Fruit fly (Drosophila melanogaster) whole organism, embryonic: ENCODE data around the gene Prp16.

Experiments used
- Asciz ChIP-seq: fragments of 200-800 bp; sonication (Bioruptor generic); optimal IDR thresholded peaks from 2 replicates; lab custom pipeline; 2017; ENCODE audit warnings: missing biosample characterization, mild to moderate bottlenecking, missing genetic modification characterization, missing genetic modification reagents
- Awh ChIP-seq: fragments of 200-800 bp; sonication (Bioruptor generic); IDR thresholded peaks from 2 replicates; pipeline ENCODE4, ENCODE4 v1.3.6; 2022; ENCODE audit warnings: missing biosample characterization, missing genetic modification characterization
- B-H2 ChIP-seq: fragments of 200-800 bp; sonication (Bioruptor generic); optimal IDR thresholded peaks from 2 replicates; lab custom pipeline; 2018; ENCODE audit warnings: missing biosample characterization, mild to moderate bottlenecking, missing genetic modification characterization
- CG10147 ChIP-seq: fragments of 200-800 bp; sonication (Bioruptor generic); optimal IDR thresholded peaks from 2 replicates; lab custom pipeline; 2019; ENCODE audit warnings: missing biosample characterization, mild to moderate bottlenecking, missing genetic modification characterization, moderate library complexity
- CG11456 ChIP-seq: fragments of 200-800 bp; sonication (Bioruptor generic); IDR thresholded peaks from 3 replicates; pipeline ENCODE4 v1.3.6; 2022; ENCODE audit warnings: missing biosample characterization, missing genetic modification characterization
- CG11696 ChIP-seq: fragments of 200-800 bp; sonication (Bioruptor generic); IDR thresholded peaks from 2 replicates; pipeline ENCODE4 v1.3.6; 2022; ENCODE audit warnings: missing biosample characterization, missing genetic modification characterization
- CG12659 ChIP-seq: fragments of 200-800 bp; sonication (Bioruptor generic); optimal IDR thresholded peaks from 3 replicates; lab custom pipeline; 2017; ENCODE audit warnings: mild to moderate bottlenecking, missing biosample characterization, missing genetic modification reagents, missing genetic modification characterization
- CG12769 ChIP-seq: fragments of 200-800 bp; sonication (Bioruptor generic); optimal IDR thresholded peaks from 2 replicates; lab custom pipeline; 2019; ENCODE audit warnings: missing biosample characterization, mild to moderate bottlenecking, missing genetic modification characterization, moderate library complexity
- CG16815 ChIP-seq: fragments of 200-800 bp; sonication (Bioruptor generic); optimal IDR thresholded peaks from 3 replicates; lab custom pipeline; 2017; ENCODE audit warnings: missing biosample characterization, mild to moderate bottlenecking, missing genetic modification characterization
- CG16863 ChIP-seq: fragments of 200-800 bp; sonication (Bioruptor generic); optimal IDR thresholded peaks from 3 replicates; lab custom pipeline; 2016; ENCODE audit warnings: missing biosample characterization, missing genetic modification characterization
- CG30403 ChIP-seq: fragments of 200-800 bp; sonication (Bioruptor generic); optimal IDR thresholded peaks from 3 replicates; lab custom pipeline; 2016; ENCODE audit warnings: missing biosample characterization, missing genetic modification characterization
- CG33557 ChIP-seq: fragments of 200-800 bp; sonication (Bioruptor generic); optimal IDR thresholded peaks from 2 replicates; lab custom pipeline; 2019; ENCODE audit warnings: missing biosample characterization, mild to moderate bottlenecking, missing genetic modification characterization, moderate library complexity
- CG42726 ChIP-seq: fragments of 200-800 bp; sonication (Bioruptor generic); IDR thresholded peaks from 2 replicates; pipeline ENCODE4 v1.3.6; 2022; ENCODE audit warnings: missing biosample characterization, missing genetic modification characterization; ENCODE audit not compliant: partially characterized antibody
- CG4730 ChIP-seq: fragments of 200-800 bp; sonication (Bioruptor generic); IDR thresholded peaks from 2 replicates; pipeline ENCODE4 v1.3.6; 2022; ENCODE audit warnings: missing biosample characterization, missing genetic modification characterization
- CG5180 ChIP-seq: fragments of 200-800 bp; sonication (Bioruptor generic); optimal IDR thresholded peaks from 3 replicates; lab custom pipeline; 2017; ENCODE audit warnings: missing biosample characterization, missing genetic modification characterization, mild to moderate bottlenecking, moderate library complexity, missing genetic modification reagents
- CG6765 ChIP-seq: fragments of 200-800 bp; sonication (Bioruptor generic); optimal IDR thresholded peaks from 3 replicates; lab custom pipeline; 2017; ENCODE audit warnings: missing biosample characterization, mild to moderate bottlenecking, missing genetic modification characterization
- CG7556 ChIP-seq: fragments of 200-800 bp; sonication (Bioruptor generic); optimal IDR thresholded peaks from 2 replicates; lab custom pipeline; 2017; ENCODE audit warnings: missing biosample characterization, mild to moderate bottlenecking, missing genetic modification characterization
- CG7839 ChIP-seq: fragments of 200-800 bp; sonication (Bioruptor generic); optimal IDR thresholded peaks from 3 replicates; lab custom pipeline; 2018; ENCODE audit warnings: missing biosample characterization, mild to moderate bottlenecking, missing genetic modification characterization, moderate library complexity
- CG8359 ChIP-seq: fragments of 200-800 bp; sonication (Bioruptor generic); optimal IDR thresholded peaks from 2 replicates; lab custom pipeline; 2017; ENCODE audit warnings: missing biosample characterization, mild to moderate bottlenecking, missing genetic modification characterization, borderline replicate concordance
- CG8478 ChIP-seq: fragments of >200 bp; optimal IDR thresholded peaks from 2 replicates; lab custom pipeline; 2018
- CG9817 ChIP-seq: fragments of 200-800 bp; sonication (Bioruptor generic); optimal IDR thresholded peaks from 2 replicates; lab custom pipeline; 2018; ENCODE audit warnings: missing biosample characterization, mild to moderate bottlenecking, missing genetic modification characterization, moderate library complexity
- Dek ChIP-seq: fragments of 200-800 bp; sonication (Bioruptor generic); optimal IDR thresholded peaks from 3 replicates; lab custom pipeline; 2019; ENCODE audit warnings: missing biosample characterization, mild to moderate bottlenecking, missing genetic modification characterization, moderate library complexity
- Doc2 ChIP-seq: fragments of 200-800 bp; sonication (Bioruptor generic); IDR thresholded peaks from 2 replicates; pipeline ENCODE4 v1.3.6; 2022; ENCODE audit warnings: missing biosample characterization, missing genetic modification characterization
- E2f1 ChIP-seq: fragments of 200-800 bp; sonication (Bioruptor generic); IDR thresholded peaks from 2 replicates; pipeline ENCODE4 v1.3.6; 2022; ENCODE audit warnings: missing biosample characterization, missing genetic modification characterization
- GATAe ChIP-seq: fragments of 200-800 bp; sonication (Bioruptor generic); conservative IDR thresholded peaks from 2 replicates; pipeline ENCODE4 v1.3.6; 2022; ENCODE audit warnings: missing biosample characterization, missing genetic modification characterization
- H15 ChIP-seq: fragments of 200-800 bp; sonication (Bioruptor generic); IDR thresholded peaks from 3 replicates; pipeline ENCODE4 v1.3.6; 2022; ENCODE audit warnings: missing biosample characterization, missing genetic modification characterization
- HLH54F ChIP-seq: fragments of 200-800 bp; sonication (Bioruptor generic); optimal IDR thresholded peaks from 3 replicates; lab custom pipeline; 2016; ENCODE audit warnings: missing biosample characterization, missing genetic modification characterization
- Hmr ChIP-seq: fragments of 200-800 bp; sonication (Bioruptor generic); optimal IDR thresholded peaks from 3 replicates; lab custom pipeline; 2017; ENCODE audit warnings: mild to moderate bottlenecking, missing biosample characterization, missing genetic modification reagents, missing genetic modification characterization
- Oaz ChIP-seq: fragments of 200-800 bp; sonication (Bioruptor generic); IDR thresholded peaks from 2 replicates; pipeline ENCODE4 v1.3.6; 2022; ENCODE audit warnings: missing biosample characterization, missing genetic modification characterization
- Sox102F ChIP-seq: fragments of 200-800 bp; sonication (Bioruptor generic); optimal IDR thresholded peaks from 2 replicates; lab custom pipeline; 2018; ENCODE audit warnings: missing biosample characterization, mild to moderate bottlenecking, missing genetic modification characterization, moderate library complexity
- abd-A ChIP-seq: fragments of 200-800 bp; sonication (Bioruptor generic); optimal IDR thresholded peaks from 3 replicates; lab custom pipeline; 2019; ENCODE audit warnings: missing biosample characterization, mild to moderate bottlenecking, missing genetic modification characterization, moderate library complexity
- bcd ChIP-seq: fragments of 200-800 bp; sonication (Bioruptor generic); optimal IDR thresholded peaks from 2 replicates; lab custom pipeline; 2017; ENCODE audit warnings: missing biosample characterization, mild to moderate bottlenecking, missing genetic modification characterization
- br ChIP-seq: fragments of >200 bp; optimal IDR thresholded peaks from 2 replicates; lab custom pipeline; 2017
- ci ChIP-seq: fragments of 200-800 bp; sonication (Bioruptor generic); IDR thresholded peaks from 3 replicates; pipeline ENCODE4 v1.3.6; 2022; ENCODE audit warnings: missing biosample characterization, missing genetic modification characterization
- crp ChIP-seq, 2 experiments: fragments of 200-800 bp; sonication (Bioruptor generic); optimal IDR thresholded peaks; 2 replicates in 1 of 2; 3 replicates in 1 of 2; lab custom pipeline; 2017; ENCODE audit warnings: missing biosample characterization in 2 of 2, missing genetic modification characterization in 2 of 2, mild to moderate bottlenecking in 1 of 2, moderate library complexity in 1 of 2
- cwo ChIP-seq: fragments of 200-800 bp; sonication (Bioruptor generic); optimal IDR thresholded peaks from 3 replicates; lab custom pipeline; 2017; ENCODE audit warnings: missing biosample characterization, missing genetic modification characterization, mild to moderate bottlenecking, moderate library complexity, missing genetic modification reagents
- dimm ChIP-seq: fragments of 200-800 bp; sonication (Bioruptor generic); IDR thresholded peaks from 2 replicates; pipeline ENCODE4 v1.3.6; 2022; ENCODE audit warnings: missing biosample characterization, missing genetic modification characterization
- dysf ChIP-seq: fragments of 200-800 bp; sonication (Bioruptor generic); IDR thresholded peaks from 3 replicates; pipeline ENCODE4 v1.3.6; 2022; ENCODE audit warnings: missing biosample characterization, missing genetic modification characterization
- esg ChIP-seq: fragments of 200-800 bp; sonication (Bioruptor generic); conservative IDR thresholded peaks from 2 replicates; pipeline ENCODE4 v1.3.6; 2022; ENCODE audit warnings: missing biosample characterization, missing genetic modification characterization
- exex ChIP-seq: fragments of 200-800 bp; sonication (Bioruptor generic); optimal IDR thresholded peaks from 4 replicates; lab custom pipeline; 2018; ENCODE audit warnings: missing biosample characterization, mild to moderate bottlenecking, missing genetic modification characterization, moderate library complexity
- gfzf ChIP-seq: fragments of 200-800 bp; sonication (Bioruptor generic); optimal IDR thresholded peaks from 2 replicates; lab custom pipeline; 2016; ENCODE audit warnings: missing biosample characterization, mild to moderate bottlenecking, missing genetic modification characterization, moderate library complexity
- h ChIP-seq: fragments of >200 bp; optimal IDR thresholded peaks from 2 replicates; lab custom pipeline; 2017
- jigr1 ChIP-seq: fragments of 200-800 bp; sonication (Bioruptor generic); IDR thresholded peaks from 3 replicates; pipeline ENCODE4 v1.3.6; 2022; ENCODE audit warnings: missing biosample characterization, missing genetic modification characterization
- maf-S ChIP-seq: fragments of 200-800 bp; sonication (Bioruptor generic); optimal IDR thresholded peaks from 2 replicates; lab custom pipeline; 2016; ENCODE audit warnings: missing biosample characterization, missing genetic modification characterization
- nau ChIP-seq: fragments of 200-800 bp; sonication (Bioruptor generic); optimal IDR thresholded peaks from 3 replicates; lab custom pipeline; 2017; ENCODE audit warnings: missing biosample characterization, mild to moderate bottlenecking, missing genetic modification characterization, missing genetic modification reagents
- psq ChIP-seq: fragments of 200-800 bp; sonication (Bioruptor generic); optimal IDR thresholded peaks from 2 replicates; lab custom pipeline; 2017; ENCODE audit warnings: missing biosample characterization, missing genetic modification characterization
- sqz ChIP-seq: fragments of 200-800 bp; sonication (Bioruptor generic); optimal IDR thresholded peaks from 3 replicates; lab custom pipeline; 2018; ENCODE audit warnings: missing biosample characterization, mild to moderate bottlenecking, missing genetic modification characterization
- sug ChIP-seq: fragments of 200-800 bp; optimal IDR thresholded peaks from 2 replicates; lab custom pipeline; 2019; ENCODE audit warnings: missing biosample characterization, mild to moderate bottlenecking, missing genetic modification characterization, moderate library complexity
- tio ChIP-seq: fragments of 200-800 bp; sonication (Bioruptor generic); optimal IDR thresholded peaks from 2 replicates; lab custom pipeline; 2017; ENCODE audit warnings: missing biosample characterization, missing genetic modification characterization, inconsistent platforms
- vvl ChIP-seq: fragments of 200-800 bp; sonication (Bioruptor generic); IDR thresholded peaks from 2 replicates; pipeline ENCODE4 v1.3.6; 2022; ENCODE audit warnings: missing biosample characterization, missing genetic modification characterization
- wdn ChIP-seq: fragments of 200-800 bp; sonication (Bioruptor generic); IDR thresholded peaks from 2 replicates; pipeline ENCODE4 v1.3.6; 2022; ENCODE audit warnings: missing biosample characterization, missing genetic modification characterization

Prp16 gene

DNA sequence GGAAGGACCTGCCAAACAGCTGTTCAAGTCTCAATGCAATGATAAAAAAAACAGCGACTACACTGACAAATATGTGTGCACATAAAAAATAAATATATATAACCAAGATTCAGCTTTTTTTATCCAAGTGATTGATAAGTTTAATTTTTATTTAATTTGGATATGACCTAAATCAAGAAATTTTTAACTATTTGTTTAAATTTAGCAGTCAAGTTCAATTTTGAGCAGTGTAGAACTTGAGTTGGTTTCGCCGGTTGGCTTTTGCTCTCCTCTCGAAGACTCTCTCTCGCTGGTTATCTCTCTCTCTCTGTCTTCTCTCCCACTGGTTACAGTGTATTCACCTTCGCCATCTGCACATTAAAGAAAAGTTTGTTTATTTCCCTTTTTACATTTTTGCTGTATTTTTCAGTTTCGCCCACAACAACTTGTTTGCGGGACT lies 16.9 kb downstream of the Prp16 start (continued):
- peak; percentile 80 for TF ChIP-seq CG9817 (tag; lab: Kevin White, UChicago)
- peak; percentile 88 for TF ChIP-seq ci (GFP tag; lab: Robert Waterston, UW)
- peak; percentile 78 for TF ChIP-seq esg (GFP tag; lab: Robert Waterston, UW)
- peak; percentile 92 for TF ChIP-seq Sox102F (GFP tag; lab: Kevin White, UChicago)
- TF ChIP-seq CG16863 (GFP tag; lab: Kevin White, UChicago): peak; percentile 71
- TF ChIP-seq CG12769 (tag; lab: Kevin White, UChicago): peak; percentile 40
- TF ChIP-seq CG30403 (GFP tag; lab: Kevin White, UChicago): peak; percentile 91
- TF ChIP-seq bcd (GFP tag; lab: Kevin White, UChicago): peak; percentile 87
- 0 out of 3 replicates have a peak, but pooled peaks have one; percentile 44 for TF ChIP-seq jigr1 (GFP tag; lab: Robert Waterston, UW)
- peak; percentile 81 for TF ChIP-seq nau
- peak; percentile 93 for TF ChIP-seq dysf
- TF ChIP-seq psq (GFP tag; lab: Kevin White, UChicago): peak; percentile 33
- TF ChIP-seq abd-A (tag; lab: Kevin White, UChicago): no peak
- no peak for TF ChIP-seq gfzf
- TF ChIP-seq h (lab: Kevin White, UChicago): no peak
- TF ChIP-seq Oaz: peak; percentile 62
- peak; percentile 54; the same call in 1 of the 2 replicates for TF ChIP-seq Doc2 (GFP tag; lab: Robert Waterston, UW)
- TF ChIP-seq Dek: peak; percentile 87
- TF ChIP-seq Awh (GFP tag; lab: Robert Waterston, UW): peak; percentile 84
- TF ChIP-seq H15: peak; percentile 77
- TF ChIP-seq sug (tag; lab: Kevin White, UChicago): peak; percentile 55
- peak; percentile 60; the same call in 1 of the 2 replicates for TF ChIP-seq dimm
- TF ChIP-seq CG33557: peak; percentile 72
- peak; percentile 84 for TF ChIP-seq E2f1 (GFP tag; lab: Robert Waterston, UW)
- peak; percentile 67 for TF ChIP-seq maf-S
- TF ChIP-seq CG10147 (GFP tag; lab: Kevin White, UChicago): peak; percentile 86
- TF ChIP-seq CG11456 (GFP tag; lab: Robert Waterston, UW): peak; percentile 81
- peak; percentile 72 for TF ChIP-seq CG6765 (GFP tag; lab: Kevin White, UChicago)
- no peak for TF ChIP-seq CG8478
- TF ChIP-seq sqz (GFP tag; lab: Kevin White, UChicago): peak; percentile 91
- TF ChIP-seq CG11696 (GFP tag; lab: Robert Waterston, UW): peak; percentile 65
- peak; percentile 70 for TF ChIP-seq CG4730 (GFP tag; lab: Robert Waterston, UW)
- TF ChIP-seq exex (tag; lab: Kevin White, UChicago): peak; percentile 43
- TF ChIP-seq br (lab: Kevin White, UChicago): no peak
- peak; percentile 92 for TF ChIP-seq CG7839 (tag; lab: Kevin White, UChicago)
- peak; percentile 89 for TF ChIP-seq CG12659 (GFP tag; lab: Kevin White, UChicago)
- peak; percentile 92 for TF ChIP-seq Hmr (GFP tag; lab: Kevin White, UChicago)
- peak; percentile 87 for TF ChIP-seq Asciz (GFP tag; lab: Kevin White, UChicago)
- peak; percentile 82 for TF ChIP-seq wdn (GFP tag; lab: Robert Waterston, UW)
- TF ChIP-seq B-H2: peak; percentile 0
- TF ChIP-seq vvl (GFP tag; lab: Robert Waterston, UW): peak; percentile 94
- TF ChIP-seq tio (GFP tag; lab: Kevin White, UChicago): peak; percentile 78
- TF ChIP-seq CG7556 (GFP tag; lab: Kevin White, UChicago): peak; percentile 91
- TF ChIP-seq CG5180 (GFP tag; lab: Kevin White, UChicago): peak; percentile 53
- TF ChIP-seq CG8359 (GFP tag; lab: Kevin White, UChicago): peak; percentile 74
- peak; percentile 86 for TF ChIP-seq cwo
- peak; percentile 65 for TF ChIP-seq HLH54F (GFP tag; lab: Kevin White, UChicago)
- no peak for TF ChIP-seq GATAe (GFP tag; lab: Robert Waterston, UW)
- peak in 1 of 2 experiments; percentile 57 for TF ChIP-seq crp (GFP tag; optimal IDR thresholded peaks at IDR 0.05; lab: Kevin White, UChicago)
- TF ChIP-seq CG16815 (GFP tag; lab: Kevin White, UChicago): peak; percentile 72
- no peak for TF ChIP-seq CG42726 (GFP tag; lab: Robert Waterston, UW)
